Worm (Caenorhabditis elegans) whole organism, L2 larva: ENCODE data around the gene C29E4.10.
A peak's percentile ranks its signal among the peaks of the same experiment; 100 is the strongest.
"Not testable (repeated sequence)": the region's sequence is repeated elsewhere in the genome, so short reads cannot be mapped to it uniquely, and the experiment has no call there.

Source experiments
- C34F6.9 ChIP-seq: fragments of 150-350 bp; optimal IDR thresholded peaks from 2 replicates; lab custom pipeline; 2014; ENCODE audit warnings: missing biosample characterization, missing genetic modification characterization
- F13H6.1 ChIP-seq: sonication (generic microtip); optimal IDR thresholded peaks from 2 replicates; lab custom pipeline; 2016; ENCODE audit warnings: missing genetic modification characterization, missing compliant biosample characterization
- R02D3.7 ChIP-seq: fragments of 150-350 bp; optimal IDR thresholded peaks from 2 replicates; lab custom pipeline; 2014; ENCODE audit warnings: missing biosample characterization, missing genetic modification characterization
- ZK546.5 ChIP-seq: sonication (generic microtip); optimal IDR thresholded peaks from 2 replicates; lab custom pipeline; 2017; ENCODE audit warnings: missing biosample characterization, missing genetic modification characterization
- aly-2 ChIP-seq: fragments of 150-350 bp; optimal IDR thresholded peaks from 2 replicates; lab custom pipeline; 2014; ENCODE audit warnings: missing biosample characterization, missing genetic modification characterization
- ama-1 ChIP-seq: fragments of 150-350 bp; optimal IDR thresholded peaks from 2 replicates; lab custom pipeline; 2018; ENCODE audit warnings: inconsistent platforms
- blmp-1 ChIP-seq: sonication (generic microtip); optimal IDR thresholded peaks from 2 replicates; lab custom pipeline; 2017; ENCODE audit warnings: missing genetic modification characterization, mild to moderate bottlenecking, missing compliant biosample characterization, antibody characterized with exemption, moderate library complexity; ENCODE audit not compliant: insufficient read depth
- ceh-16 ChIP-seq: fragments of 150-350 bp; optimal IDR thresholded peaks from 2 replicates; lab custom pipeline; 2014; ENCODE audit warnings: missing biosample characterization, missing genetic modification characterization
- ceh-82 ChIP-seq: fragments of 150-350 bp; optimal IDR thresholded peaks from 2 replicates; lab custom pipeline; 2014; ENCODE audit warnings: missing biosample characterization, missing genetic modification characterization
- crh-2 ChIP-seq: sonication (generic microtip); optimal IDR thresholded peaks from 2 replicates; lab custom pipeline; 2017; ENCODE audit warnings: missing biosample characterization, missing genetic modification characterization
- dmd-4 ChIP-seq: sonication (generic microtip); optimal IDR thresholded peaks from 2 replicates; lab custom pipeline; 2017; ENCODE audit warnings: missing biosample characterization, missing genetic modification characterization
- elt-1 ChIP-seq: fragments of 150-350 bp; optimal IDR thresholded peaks from 2 replicates; lab custom pipeline; 2014; ENCODE audit warnings: missing biosample characterization, missing genetic modification characterization
- elt-3 ChIP-seq: sonication (generic microtip); optimal IDR thresholded peaks from 2 replicates; lab custom pipeline; 2017; ENCODE audit warnings: missing biosample characterization, missing genetic modification characterization
- gmeb-1 ChIP-seq: fragments of 150-350 bp; optimal IDR thresholded peaks from 2 replicates; lab custom pipeline; 2014; ENCODE audit warnings: missing biosample characterization, missing genetic modification characterization
- lin-13 ChIP-seq: fragments of 150-350 bp; optimal IDR thresholded peaks from 2 replicates; lab custom pipeline; 2014; ENCODE audit warnings: missing biosample characterization, missing genetic modification reagents, missing genetic modification characterization
- lin-39 ChIP-seq: fragments of 150-350 bp; optimal IDR thresholded peaks from 2 replicates; lab custom pipeline; 2014; ENCODE audit warnings: missing biosample characterization, missing genetic modification reagents, missing genetic modification characterization
- lsy-2 ChIP-seq, 2 experiments: fragments of 150-350 bp in 1 of 2; sonication (generic microtip) in 1 of 2; optimal IDR thresholded peaks; 2 replicates each; lab custom pipeline; 2014 to 2017; ENCODE audit warnings: missing biosample characterization in 2 of 2, missing genetic modification characterization in 2 of 2
- mab-5 ChIP-seq: fragments of 150-350 bp; optimal IDR thresholded peaks from 2 replicates; lab custom pipeline; 2014; ENCODE audit warnings: missing biosample characterization, missing genetic modification characterization
- mdl-1 ChIP-seq, 2 experiments: fragments of 150-350 bp in 1 of 2; sonication (generic microtip) in 1 of 2; optimal IDR thresholded peaks; 2 replicates each; lab custom pipeline; 2017; ENCODE audit warnings: missing biosample characterization in 2 of 2, missing genetic modification characterization in 2 of 2
- nhr-10 ChIP-seq: sonication (generic microtip); optimal IDR thresholded peaks from 2 replicates; lab custom pipeline; 2017; ENCODE audit warnings: missing biosample characterization, missing genetic modification characterization
- nhr-11 ChIP-seq: fragments of 150-350 bp; optimal IDR thresholded peaks from 2 replicates; lab custom pipeline; 2014; ENCODE audit warnings: missing biosample characterization, missing genetic modification characterization
- nhr-12 ChIP-seq: fragments of 150-350 bp; optimal IDR thresholded peaks from 2 replicates; lab custom pipeline; 2014; ENCODE audit warnings: missing biosample characterization, missing genetic modification characterization
- nhr-129 ChIP-seq: fragments of 150-350 bp; optimal IDR thresholded peaks from 2 replicates; lab custom pipeline; 2014; ENCODE audit warnings: missing biosample characterization, missing genetic modification characterization
- nhr-21 ChIP-seq: fragments of 150-350 bp; optimal IDR thresholded peaks from 2 replicates; lab custom pipeline; 2014; ENCODE audit warnings: missing biosample characterization, missing genetic modification characterization
- nhr-23 ChIP-seq: fragments of 150-350 bp; optimal IDR thresholded peaks from 2 replicates; lab custom pipeline; 2014; ENCODE audit warnings: missing biosample characterization, missing genetic modification reagents, missing genetic modification characterization
- nhr-77 ChIP-seq: fragments of 150-350 bp; optimal IDR thresholded peaks from 2 replicates; lab custom pipeline; 2014; ENCODE audit warnings: missing biosample characterization, missing genetic modification characterization
- peb-1 ChIP-seq: fragments of 150-350 bp; optimal IDR thresholded peaks from 2 replicates; lab custom pipeline; 2014; ENCODE audit warnings: missing biosample characterization, missing genetic modification characterization
- sem-4 ChIP-seq: fragments of 150-350 bp; optimal IDR thresholded peaks from 2 replicates; lab custom pipeline; 2014; ENCODE audit warnings: missing biosample characterization, missing genetic modification reagents, missing genetic modification characterization
- skn-1 ChIP-seq: sonication (generic microtip); optimal IDR thresholded peaks from 2 replicates; lab custom pipeline; 2017; ENCODE audit warnings: missing biosample characterization, missing genetic modification characterization
- sma-3 ChIP-seq: sonication (generic microtip); optimal IDR thresholded peaks from 2 replicates; lab custom pipeline; 2016; ENCODE audit warnings: missing genetic modification reagents, missing genetic modification characterization, missing compliant biosample characterization
- unc-39 ChIP-seq: fragments of 150-350 bp; optimal IDR thresholded peaks from 2 replicates; lab custom pipeline; 2014; ENCODE audit warnings: missing biosample characterization, missing genetic modification characterization
- unc-55 ChIP-seq: fragments of 150-350 bp; sonication (generic microtip); optimal IDR thresholded peaks from 3 replicates; lab custom pipeline; 2014; ENCODE audit warnings: missing biosample characterization, missing genetic modification reagents, missing genetic modification characterization
- zag-1 ChIP-seq: fragments of 150-350 bp; optimal IDR thresholded peaks from 2 replicates; lab custom pipeline; 2014; ENCODE audit warnings: missing biosample characterization, missing genetic modification characterization
- ztf-1 ChIP-seq: fragments of 200-800 bp; sonication (Bioruptor generic); conservative IDR thresholded peaks from 2 replicates; pipeline ENCODE4 v1.3.6; 2022; ENCODE audit warnings: missing genetic modification characterization, missing compliant biosample characterization

Gene C29E4.10

ce11 chrIII:7952077-7952765, 14.6 kb downstream of the C29E4.10 start, which contains the start of gene C29E4.15 (continued):
- TF ChIP-seq unc-55 (GFP tag; lab: Kevin White, UChicago) (peak; percentile 83), ama-1 (lab: Kevin White, UChicago) (no peak), nhr-12 (tag; lab: Kevin White, UChicago) (no peak), peb-1 (tag; lab: Kevin White, UChicago) (no peak)

DNA sequence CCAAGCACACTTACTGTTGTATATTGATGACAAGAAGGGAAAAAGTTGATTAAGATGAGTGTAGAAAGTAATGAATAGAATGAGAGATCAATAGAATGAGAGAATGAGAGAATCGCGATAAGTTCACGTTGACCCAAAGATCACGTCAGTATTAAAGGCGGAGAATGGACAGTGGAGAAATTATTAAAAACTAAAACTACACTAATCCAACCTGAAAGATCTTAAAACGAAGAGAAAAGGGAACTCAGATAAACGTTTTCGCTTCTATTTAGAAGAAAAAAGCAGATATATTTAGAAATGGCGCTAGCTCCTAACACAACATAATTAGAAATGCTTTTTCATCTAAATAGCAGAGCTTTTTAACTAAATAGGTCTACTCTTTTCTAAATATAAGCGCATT, 15.6 kb downstream of the C29E4.10 start, which contains the start of gene let-754:
Gene let-754, minus strand, starts transcription at position 101 of the 400 bp plus-strand sequence.
- TF ChIP-seq lsy-2 (tag; optimal IDR thresholded peaks at IDR 0.05; lab: Kevin White, UChicago) (no peak), sma-3 (GFP tag; lab: Kevin White, UChicago) (no peak), dmd-4 (tag; lab: Kevin White, UChicago) (no peak), mab-5 (no peak), lin-13 (GFP tag; lab: Kevin White, UChicago) (no peak), nhr-77 (no peak), ZK546.5 (no peak), elt-3 (no peak), elt-1 (no peak), nhr-11 (tag; lab: Kevin White, UChicago) (no peak), ceh-82 (no peak), nhr-10 (no peak), nhr-21 (tag; lab: Kevin White, UChicago) (no peak), skn-1 (no peak), ama-1 (lab: Kevin White, UChicago) (no peak), nhr-23 (tag; lab: Kevin White, UChicago) (no peak)

DNA sequence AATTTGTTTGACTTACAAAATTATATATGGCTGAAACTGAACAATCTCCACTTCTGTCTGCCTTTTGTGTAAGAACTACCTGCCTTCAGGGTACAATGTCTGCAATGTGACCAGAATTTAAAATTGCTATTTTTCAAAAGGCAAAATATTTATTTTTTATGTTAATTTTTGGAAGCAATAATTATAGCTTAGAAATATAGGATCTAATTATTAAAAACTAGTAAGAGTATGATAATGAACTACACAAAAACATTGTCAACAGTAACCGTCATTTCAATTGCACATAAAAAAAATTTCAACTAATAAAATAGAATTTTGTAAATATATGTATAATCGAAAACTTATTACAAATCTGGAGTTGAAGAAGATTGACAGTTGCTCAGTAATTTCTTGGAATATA, 19.3 kb downstream of the C29E4.10 start, which contains the start of gene C29E4.9:
Gene C29E4.9, minus strand, starts transcription at position 101 of the 400 bp plus-strand sequence.
- no peak for TF ChIP-seq F13H6.1 (tag; lab: Kevin White, UChicago)
- no peak for TF ChIP-seq blmp-1
- no peak for TF ChIP-seq crh-2
- no peak for TF ChIP-seq lin-39 (tag; lab: Kevin White, UChicago)
- TF ChIP-seq ceh-16 (tag; lab: Kevin White, UChicago) = no peak
- TF ChIP-seq lin-13 (GFP tag; lab: Kevin White, UChicago) = no peak
- TF ChIP-seq ztf-1 = no peak
- TF ChIP-seq aly-2 (tag; lab: Kevin White, UChicago) = no peak
- TF ChIP-seq zag-1 = no peak
- no peak for TF ChIP-seq gmeb-1 (tag; lab: Kevin White, UChicago)
- TF ChIP-seq nhr-21 (tag; lab: Kevin White, UChicago) = no peak
- no peak for TF ChIP-seq unc-39
- TF ChIP-seq nhr-129 (tag; lab: Kevin White, UChicago) = no peak

DNA sequence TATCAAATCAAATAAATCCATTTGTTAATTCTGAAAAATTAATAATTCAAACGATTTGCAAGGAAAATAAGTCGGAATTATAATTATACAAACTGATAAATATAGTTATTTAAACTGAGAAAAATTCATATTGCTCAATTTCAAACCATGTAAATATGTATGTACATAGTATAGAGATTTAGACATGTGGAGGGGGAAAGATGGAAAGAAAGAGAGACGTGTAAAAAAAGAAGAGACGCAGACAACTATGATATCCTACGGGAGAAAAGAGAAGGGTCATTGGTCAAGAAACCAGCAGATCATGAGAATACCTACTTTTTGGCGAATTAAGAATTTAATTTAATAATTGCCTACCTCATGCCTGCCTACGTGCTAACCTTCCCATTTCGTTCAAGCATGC, 20.4 kb downstream of the C29E4.10 start, which contains the start of gene C29E4.11:
Gene C29E4.11, minus strand, starts transcription at position 30 of the 400 bp plus-strand sequence.
- TF ChIP-seq C34F6.9 (peak; percentile 74), sem-4 (tag; lab: Kevin White, UChicago) (no peak), unc-55 (GFP tag; lab: Kevin White, UChicago) (peak; percentile 40), lsy-2 (tag; optimal IDR thresholded peaks at IDR 0.05; lab: Kevin White, UChicago) (peak in 1 of 2 experiments; percentile 40)

ce11 chrIII:7958922-7959609, 21.4 kb downstream of the C29E4.10 start, which contains the start of gene F54H12.10:
Gene F54H12.10 (minus strand): TSS chrIII:7958972.
- not testable (repeated sequence) for TF ChIP-seq lsy-2 (tag; optimal IDR thresholded peaks at IDR 0.05; lab: Kevin White, UChicago); F13H6.1 (tag; lab: Kevin White, UChicago); ZK546.5

- TF ChIP-seq mdl-1 (tag; optimal IDR thresholded peaks at IDR 0.05; lab: Kevin White, UChicago); R02D3.7; nhr-77: not testable (repeated sequence)
Observed at ce11 chrIII:7962641-7963040, 25.0 kb downstream of the C29E4.10 start, which contains the start of gene F54H12.4. Gene F54H12.4 (minus strand): TSS chrIII:7962741.
